Fruit fly (Drosophila melanogaster): Measurements from ENCODE around the gene Cp110.

Gene Cp110

dm6 chrX:22455023-22455422 lies 26.9 kb upstream of the Cp110 start, which contains the start of gene wap:
TSS of gene wap (minus strand) at chrX:22455422.
- TF ChIP-seq CG4496 (GFP tag; IDR thresholded peaks at IDR 0.05) = peak; percentile 44; the same call in 1 of the 3 replicates
- TF ChIP-seq CG12605 (GFP tag; IDR thresholded peaks at IDR 0.05) = no peak
- no peak for TF ChIP-seq Pif1A (GFP tag; optimal IDR thresholded peaks at IDR 0.05)

- TF ChIP-seq CG4496 (GFP tag; IDR thresholded peaks at IDR 0.05) (no peak), Pif1A (GFP tag; optimal IDR thresholded peaks at IDR 0.05) (no peak), CG15710 (tag; optimal IDR thresholded peaks at IDR 0.05) (no peak), EcR (GFP tag; optimal IDR thresholded peaks at IDR 0.05) (no peak), CG17806 (tag; optimal IDR thresholded peaks at IDR 0.05) (no peak), Snoo (tag; optimal IDR thresholded peaks at IDR 0.05) (no peak), CG9948 (tag; optimal IDR thresholded peaks at IDR 0.05) (no peak), fd96Ca (GFP tag; IDR thresholded peaks at IDR 0.05) (no peak), rn (GFP tag; IDR thresholded peaks at IDR 0.05) (0 out of 2 replicates have a peak, but pooled peaks have one; percentile 4), CG10348 (GFP tag; IDR thresholded peaks at IDR 0.05) (no peak), Pif1B (GFP tag; optimal IDR thresholded peaks at IDR 0.05) (no peak), CG8301 (tag; optimal IDR thresholded peaks at IDR 0.05) (peak; percentile 11), CG12605 (GFP tag; IDR thresholded peaks at IDR 0.05) (no peak; the same call in 1 of the 2 replicates)
Measured at dm6 chrX:22455509-22456179, 26.2 kb upstream of the Cp110 start, which contains the start of gene Usp2. TSS of gene Usp2 (plus strand) at chrX:22455803.

DNA sequence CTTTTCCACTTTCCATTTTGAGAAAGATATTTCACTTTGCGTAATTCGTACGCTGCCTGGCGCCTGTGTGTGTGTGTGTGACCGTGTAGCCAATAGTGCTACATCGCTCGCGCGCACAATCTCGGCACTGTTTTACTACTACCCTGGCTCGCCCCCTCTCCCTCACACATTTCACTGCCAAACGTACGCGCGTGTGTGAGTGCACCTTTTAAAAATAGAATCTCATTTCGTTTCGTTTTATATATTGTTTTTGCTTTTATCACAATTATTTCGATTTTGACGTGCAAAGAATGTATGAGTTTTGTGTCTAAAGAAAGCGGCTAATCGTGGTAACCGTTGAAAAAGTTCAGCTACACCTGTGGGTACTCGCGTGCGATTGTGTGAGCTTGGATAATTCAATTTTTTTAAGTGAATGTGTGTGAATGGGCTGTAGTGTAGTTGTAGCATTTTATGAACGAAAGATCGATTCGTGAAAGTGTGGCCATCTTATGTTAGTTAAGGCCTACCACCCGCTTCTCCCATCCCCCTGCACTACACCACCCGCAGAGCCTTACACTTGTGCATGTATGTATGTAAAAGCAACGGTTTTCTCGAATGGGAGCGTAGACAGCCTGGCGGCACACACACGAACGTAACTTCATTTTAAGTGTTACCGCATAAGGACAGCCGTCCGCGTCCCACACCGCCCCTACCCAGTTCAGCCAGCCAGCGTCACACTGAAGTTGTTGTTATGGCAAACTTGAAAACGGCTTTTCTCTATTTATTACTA lies 25.5 kb upstream of the Cp110 start:
- no peak for TF ChIP-seq rn (GFP tag; IDR thresholded peaks at IDR 0.05)
- no peak for TF ChIP-seq D1 (tag; optimal IDR thresholded peaks at IDR 0.05)
- no peak for TF ChIP-seq CG32121 (GFP tag; IDR thresholded peaks at IDR 0.05)
- TF ChIP-seq fd96Ca (GFP tag; IDR thresholded peaks at IDR 0.05) = no peak
- no peak for TF ChIP-seq CG12605 (GFP tag; IDR thresholded peaks at IDR 0.05)

DNA sequence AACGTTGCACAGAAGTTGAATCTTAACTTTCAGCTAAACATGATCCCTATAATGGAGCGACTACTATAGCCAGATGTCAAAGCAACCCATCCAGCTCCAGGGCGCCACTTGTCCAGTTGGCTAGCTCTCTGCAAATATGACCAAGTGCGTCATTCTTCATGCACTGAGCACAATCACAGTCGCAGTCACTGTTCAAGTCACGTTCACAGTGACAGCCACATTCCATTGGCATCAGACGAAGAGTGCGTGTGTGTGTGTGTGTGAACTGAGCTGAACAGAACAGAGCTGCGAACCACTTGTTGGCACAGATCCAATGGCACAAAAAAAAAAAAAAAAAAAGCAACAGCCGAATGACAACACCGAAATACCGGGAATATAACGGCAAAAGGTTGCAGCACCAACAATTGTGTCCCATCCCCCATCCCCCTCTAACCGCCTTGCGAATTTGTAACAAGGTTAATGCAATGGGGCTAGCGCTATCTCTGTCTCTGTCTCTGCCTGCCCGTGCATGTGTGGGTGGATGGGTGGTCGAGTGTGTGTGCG lies 20.6 kb upstream of the Cp110 start:
- no peak for TF ChIP-seq CG14655 (GFP tag; optimal IDR thresholded peaks at IDR 0.05)
- TF ChIP-seq Ets98B (GFP tag; IDR thresholded peaks at IDR 0.05) = peak; percentile 50
- peak; percentile 55; the same call in 1 of the 3 replicates for TF ChIP-seq fd96Ca (GFP tag; IDR thresholded peaks at IDR 0.05)
- peak; percentile 74 for TF ChIP-seq CG4496 (GFP tag; IDR thresholded peaks at IDR 0.05)
- peak; percentile 67 for TF ChIP-seq CG32121 (GFP tag; IDR thresholded peaks at IDR 0.05)
- no peak for TF ChIP-seq CG8301 (tag; optimal IDR thresholded peaks at IDR 0.05)
- no peak for TF ChIP-seq Pif1A (GFP tag; optimal IDR thresholded peaks at IDR 0.05)
- peak; percentile 76 for TF ChIP-seq CG12605 (GFP tag; IDR thresholded peaks at IDR 0.05)

DNA sequence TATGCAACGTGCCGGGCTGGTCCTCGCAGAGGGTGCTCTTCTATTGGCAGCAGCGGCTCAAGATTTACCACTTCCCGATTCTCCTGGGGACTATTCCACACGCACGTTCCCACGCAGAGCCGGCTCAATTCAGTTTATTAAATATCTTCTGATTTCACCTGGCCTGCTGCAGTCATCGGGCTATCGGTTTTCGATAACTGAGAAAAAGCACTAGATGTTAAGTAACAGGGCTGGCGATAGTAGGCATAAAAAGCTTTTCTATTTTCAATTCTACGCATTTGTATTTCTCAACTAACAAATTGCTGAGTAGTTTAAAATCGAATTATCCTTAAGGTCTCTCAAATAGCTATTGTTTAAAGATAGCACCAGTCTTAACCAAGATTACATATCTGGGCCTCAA lies 10.1 kb upstream of the Cp110 start, which contains the start of gene CG14613:
Gene CG14613 (minus strand): TSS at position 203 of the 400 bp plus-strand sequence.
- TF ChIP-seq CG17806 (tag; optimal IDR thresholded peaks at IDR 0.05) = no peak
- TF ChIP-seq Pif1B (GFP tag; optimal IDR thresholded peaks at IDR 0.05) = no peak
- no peak for TF ChIP-seq CG12605 (GFP tag; IDR thresholded peaks at IDR 0.05)
- TF ChIP-seq EcR (GFP tag; optimal IDR thresholded peaks at IDR 0.05) = no peak
- no peak for TF ChIP-seq CG10348 (GFP tag; IDR thresholded peaks at IDR 0.05)
- TF ChIP-seq CG15710 (tag; optimal IDR thresholded peaks at IDR 0.05) = no peak
- TF ChIP-seq CG13204 (GFP tag; optimal IDR thresholded peaks at IDR 0.05) = no peak
- TF ChIP-seq rn (GFP tag; IDR thresholded peaks at IDR 0.05) = no peak
- no peak for TF ChIP-seq CG8301 (tag; optimal IDR thresholded peaks at IDR 0.05)
- TF ChIP-seq CG8159 (tag; optimal IDR thresholded peaks at IDR 0.05) = no peak
- no peak for TF ChIP-seq gl (tag; optimal IDR thresholded peaks at IDR 0.05)

DNA sequence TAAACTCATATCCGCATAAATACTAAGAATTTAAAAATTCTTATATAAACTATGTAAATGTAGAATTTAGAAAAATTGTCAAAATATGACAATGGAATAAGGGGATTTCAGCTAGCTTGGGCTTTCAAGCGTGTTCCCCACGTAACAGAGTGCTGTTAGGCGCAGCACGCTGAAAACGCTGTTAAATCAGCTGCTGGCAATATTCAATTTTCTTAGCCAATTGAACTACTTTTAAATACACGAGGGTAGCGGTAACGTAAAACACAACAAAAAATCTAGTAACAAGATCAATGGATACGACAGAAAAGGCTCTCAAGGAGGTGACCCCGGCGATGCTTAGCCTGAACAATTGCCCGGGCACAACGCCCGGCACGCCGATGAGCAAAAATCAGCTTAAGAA lies 8.4 kb upstream of the Cp110 start, which contains the start of gene CG14618:
Gene CG14618 (plus strand): TSS at position 179 of the 400 bp plus-strand sequence.
- TF ChIP-seq CG8301 (tag; optimal IDR thresholded peaks at IDR 0.05) = no peak
- TF ChIP-seq CG34367 (tag; optimal IDR thresholded peaks at IDR 0.05) = no peak
- no peak for TF ChIP-seq CG17806 (tag; optimal IDR thresholded peaks at IDR 0.05)
- no peak for TF ChIP-seq CG32121 (GFP tag; IDR thresholded peaks at IDR 0.05)
- no peak for TF ChIP-seq CG13204 (GFP tag; optimal IDR thresholded peaks at IDR 0.05)
- no peak for TF ChIP-seq CG8159 (tag; optimal IDR thresholded peaks at IDR 0.05)
- TF ChIP-seq rn (GFP tag; IDR thresholded peaks at IDR 0.05) = no peak
- no peak for TF ChIP-seq D1 (tag; optimal IDR thresholded peaks at IDR 0.05)
- no peak for TF ChIP-seq fd96Ca (GFP tag; IDR thresholded peaks at IDR 0.05)
- TF ChIP-seq Snoo (tag; optimal IDR thresholded peaks at IDR 0.05) = no peak
- TF ChIP-seq Pif1A (GFP tag; optimal IDR thresholded peaks at IDR 0.05) = no peak
- TF ChIP-seq gl (tag; optimal IDR thresholded peaks at IDR 0.05) = no peak
- TF ChIP-seq CG14655 (GFP tag; optimal IDR thresholded peaks at IDR 0.05) = no peak
- TF ChIP-seq CG10348 (GFP tag; IDR thresholded peaks at IDR 0.05) = no peak
- TF ChIP-seq CG9948 (tag; optimal IDR thresholded peaks at IDR 0.05) = no peak
- TF ChIP-seq Pif1B (GFP tag; optimal IDR thresholded peaks at IDR 0.05) = no peak
